Fruit fly (Drosophila melanogaster): ENCODE data around the gene CG14455.

DNA sequence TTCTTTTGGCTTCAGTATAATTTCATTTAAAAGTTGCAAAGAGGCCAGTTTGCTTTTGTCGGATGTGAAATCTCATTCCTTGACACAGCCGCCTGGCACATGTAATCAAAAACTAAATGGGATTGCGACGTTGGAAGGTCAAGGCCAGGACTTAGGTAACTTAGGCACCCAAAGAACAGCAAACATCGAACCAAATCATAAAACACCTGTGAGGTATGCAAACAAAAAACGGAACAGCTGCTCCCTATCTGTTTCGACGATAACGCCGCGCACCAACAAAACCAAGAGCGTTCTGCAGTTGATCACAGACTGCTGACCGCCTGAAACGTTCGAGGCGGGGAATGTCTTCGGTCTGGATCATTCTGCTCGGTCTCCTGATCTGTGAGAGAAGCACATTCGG lies 12.2 kb upstream of the CG14455 start, which contains the start of gene CG45116:
- TF ChIP-seq Met (GFP tag; optimal IDR thresholded peaks at IDR 0.05) (no peak), fd85E (GFP tag; optimal IDR thresholded peaks at IDR 0.05) (no peak), CG6792 (GFP tag; optimal IDR thresholded peaks at IDR 0.05) (no peak), CG11294 (GFP tag; IDR thresholded peaks at IDR 0.05) (no peak), Eip75B (GFP tag; optimal IDR thresholded peaks at IDR 0.05) (no peak), CG16779 (tag; optimal IDR thresholded peaks at IDR 0.05) (no peak), CG34406 (GFP tag; optimal IDR thresholded peaks at IDR 0.05) (no peak), Hr39 (GFP tag; optimal IDR thresholded peaks at IDR 0.05) (no peak), CG10631 (GFP tag; optimal IDR thresholded peaks at IDR 0.05) (no peak), dsx (GFP tag; optimal IDR thresholded peaks at IDR 0.05; ENCODE audit: poor library complexity, severe bottlenecking) (no peak), Gug (GFP tag; IDR thresholded peaks at IDR 0.05) (no peak)
